Fruit fly (Drosophila melanogaster) whole organism, prepupa: Measurements from ENCODE around the gene CG15563.

Experiments used
- CG10631 ChIP-seq: fragments of 200-800 bp; sonication (Bioruptor generic); optimal IDR thresholded peaks from 2 replicates; lab custom pipeline; 2016; ENCODE audit warnings: missing biosample characterization, missing genetic modification characterization
- CG10669 ChIP-seq: fragments of 200-800 bp; sonication (Bioruptor generic); optimal IDR thresholded peaks from 3 replicates; lab custom pipeline; 2018; ENCODE audit warnings: missing biosample characterization, mild to moderate bottlenecking, missing genetic modification characterization, moderate library complexity
- CG11294 ChIP-seq: fragments of 200-800 bp; sonication (Bioruptor generic); IDR thresholded peaks from 2 replicates; pipeline ENCODE4 v1.3.6; 2022; ENCODE audit warnings: missing biosample characterization, missing genetic modification characterization
- CG11762 ChIP-seq: fragments of 200-800 bp; sonication (Bioruptor generic); optimal IDR thresholded peaks from 3 replicates; lab custom pipeline; 2016; ENCODE audit warnings: missing biosample characterization, missing genetic modification characterization; ENCODE audit not compliant: insufficient read depth
- CG16779 ChIP-seq: fragments of 200-800 bp; sonication (Bioruptor generic); optimal IDR thresholded peaks from 3 replicates; lab custom pipeline; 2017; ENCODE audit warnings: missing biosample characterization, mild to moderate bottlenecking, missing genetic modification characterization
- CG3032 ChIP-seq: fragments of 200-800 bp; optimal IDR thresholded peaks from 2 replicates; lab custom pipeline; 2019; ENCODE audit warnings: missing biosample characterization, mild to moderate bottlenecking, missing genetic modification characterization, moderate library complexity
- CG31627 ChIP-seq: fragments of 200-800 bp; sonication (Bioruptor generic); optimal IDR thresholded peaks from 3 replicates; lab custom pipeline; 2016; ENCODE audit warnings: missing biosample characterization, missing genetic modification characterization
- CG3919 ChIP-seq: fragments of 200-800 bp; sonication (Bioruptor generic); optimal IDR thresholded peaks from 3 replicates; lab custom pipeline; 2016; ENCODE audit warnings: missing biosample characterization, missing genetic modification characterization
- CG4318 ChIP-seq: fragments of 200-800 bp; sonication (Bioruptor generic); optimal IDR thresholded peaks from 3 replicates; lab custom pipeline; 2017; ENCODE audit warnings: missing biosample characterization, mild to moderate bottlenecking, missing genetic modification characterization
- CG6163 ChIP-seq: fragments of 200-800 bp; sonication (Bioruptor generic); IDR thresholded peaks from 3 replicates; pipeline ENCODE4 v1.3.6; 2022; ENCODE audit warnings: missing biosample characterization, missing genetic modification characterization
- CG6276 ChIP-seq: fragments of 200-800 bp; sonication (Bioruptor generic); optimal IDR thresholded peaks from 2 replicates; lab custom pipeline; 2017; ENCODE audit warnings: missing biosample characterization, mild to moderate bottlenecking, missing genetic modification characterization
- CG6792 ChIP-seq: fragments of 200-800 bp; sonication (Bioruptor generic); optimal IDR thresholded peaks from 3 replicates; lab custom pipeline; 2016; ENCODE audit warnings: missing biosample characterization, missing genetic modification characterization
- CG6808 ChIP-seq: fragments of 200-800 bp; sonication (Bioruptor generic); optimal IDR thresholded peaks from 3 replicates; lab custom pipeline; 2017; ENCODE audit warnings: missing biosample characterization, missing genetic modification characterization, mild to moderate bottlenecking, moderate library complexity, missing genetic modification reagents
- CG6854 ChIP-seq: fragments of 200-800 bp; sonication (Bioruptor generic); optimal IDR thresholded peaks from 2 replicates; lab custom pipeline; 2017; ENCODE audit warnings: missing biosample characterization, mild to moderate bottlenecking, missing genetic modification characterization
- CG8119 ChIP-seq: fragments of 200-800 bp; sonication (Bioruptor generic); IDR thresholded peaks from 3 replicates; pipeline ENCODE4 v1.3.6; 2022; ENCODE audit warnings: missing biosample characterization, missing genetic modification characterization
- CG8319 ChIP-seq: fragments of 200-800 bp; sonication (Bioruptor generic); optimal IDR thresholded peaks from 3 replicates; lab custom pipeline; 2016; ENCODE audit warnings: missing biosample characterization, missing genetic modification characterization
- CG8632 ChIP-seq: fragments of 200-800 bp; sonication (Bioruptor generic); optimal IDR thresholded peaks from 3 replicates; lab custom pipeline; 2016; ENCODE audit warnings: missing biosample characterization, missing genetic modification characterization
- CG9139 ChIP-seq: fragments of 200-800 bp; sonication (Bioruptor generic); optimal IDR thresholded peaks from 3 replicates; lab custom pipeline; 2017; ENCODE audit warnings: missing biosample characterization, mild to moderate bottlenecking, missing genetic modification characterization
- Eip78C ChIP-seq: fragments of 200-800 bp; sonication (Bioruptor generic); peaks from one replicate; lab custom pipeline; 2016; ENCODE audit warnings: missing biosample characterization, missing genetic modification characterization
- Eip93F ChIP-seq: fragments of 200-800 bp; sonication (Bioruptor generic); optimal IDR thresholded peaks from 2 replicates; lab custom pipeline; 2016; ENCODE audit warnings: missing biosample characterization, mild to moderate bottlenecking, missing genetic modification characterization
- Ets21C ChIP-seq: fragments of 200-800 bp; sonication (Bioruptor generic); optimal IDR thresholded peaks from 3 replicates; lab custom pipeline; 2016; ENCODE audit warnings: missing biosample characterization, missing genetic modification characterization
- Ets96B ChIP-seq: fragments of 200-800 bp; optimal IDR thresholded peaks from 2 replicates; lab custom pipeline; 2019; ENCODE audit warnings: missing biosample characterization, mild to moderate bottlenecking, missing genetic modification characterization, moderate library complexity
- Hr39 ChIP-seq: fragments of 200-800 bp; sonication (Bioruptor generic); optimal IDR thresholded peaks from 2 replicates; lab custom pipeline; 2016; ENCODE audit warnings: missing biosample characterization, missing genetic modification characterization
- Hr4 ChIP-seq: fragments of 200-800 bp; sonication (Bioruptor generic); optimal IDR thresholded peaks from 3 replicates; lab custom pipeline; 2016; ENCODE audit warnings: missing biosample characterization, missing genetic modification characterization
- Lpt ChIP-seq: fragments of 200-800 bp; sonication (Bioruptor generic); optimal IDR thresholded peaks from 3 replicates; lab custom pipeline; 2016; ENCODE audit warnings: missing biosample characterization, missing genetic modification characterization
- Met ChIP-seq: fragments of 200-800 bp; sonication (Bioruptor generic); optimal IDR thresholded peaks from 3 replicates; lab custom pipeline; 2016; ENCODE audit warnings: missing biosample characterization, missing genetic modification characterization
- OdsH ChIP-seq: fragments of 200-800 bp; sonication (Bioruptor generic); optimal IDR thresholded peaks from 3 replicates; lab custom pipeline; 2016; ENCODE audit warnings: missing biosample characterization, missing genetic modification characterization
- Smox ChIP-seq: fragments of 200-800 bp; sonication (Bioruptor generic); optimal IDR thresholded peaks from 3 replicates; lab custom pipeline; 2016; ENCODE audit warnings: missing biosample characterization, missing genetic modification characterization
- Sox102F ChIP-seq: fragments of 200-800 bp; sonication (Bioruptor generic); optimal IDR thresholded peaks from 2 replicates; lab custom pipeline; 2016; ENCODE audit warnings: missing biosample characterization, mild to moderate bottlenecking, missing genetic modification characterization
- Sox14 ChIP-seq: fragments of 200-800 bp; sonication (Bioruptor generic); optimal IDR thresholded peaks from 3 replicates; lab custom pipeline; 2016; ENCODE audit warnings: missing biosample characterization, missing genetic modification characterization
- cyc ChIP-seq: fragments of 200-800 bp; sonication (Bioruptor generic); optimal IDR thresholded peaks from 3 replicates; lab custom pipeline; 2016; ENCODE audit warnings: missing biosample characterization, missing genetic modification characterization
- dac ChIP-seq: fragments of 200-800 bp; sonication (Bioruptor generic); optimal IDR thresholded peaks from 2 replicates; lab custom pipeline; 2017; ENCODE audit warnings: missing biosample characterization, mild to moderate bottlenecking, missing genetic modification characterization
- dsx ChIP-seq: fragments of 200-800 bp; optimal IDR thresholded peaks from 3 replicates; lab custom pipeline; 2019; ENCODE audit warnings: missing biosample characterization, mild to moderate bottlenecking, missing genetic modification characterization, moderate library complexity; ENCODE audit not compliant: poor library complexity, severe bottlenecking
- esn ChIP-seq: fragments of 200-800 bp; sonication (Bioruptor generic); optimal IDR thresholded peaks from 2 replicates; lab custom pipeline; 2016; ENCODE audit warnings: missing biosample characterization, mild to moderate bottlenecking, missing genetic modification characterization, moderate library complexity
- fd59A ChIP-seq: fragments of 200-800 bp; sonication (Bioruptor generic); optimal IDR thresholded peaks from 2 replicates; lab custom pipeline; 2017; ENCODE audit warnings: missing biosample characterization, mild to moderate bottlenecking, missing genetic modification characterization, missing genetic modification reagents
- fd85E ChIP-seq: fragments of 200-800 bp; sonication (Bioruptor generic); optimal IDR thresholded peaks from 3 replicates; lab custom pipeline; 2016; ENCODE audit warnings: missing biosample characterization, missing genetic modification characterization
- lz ChIP-seq: fragments of 200-800 bp; sonication (Bioruptor generic); optimal IDR thresholded peaks from 3 replicates; lab custom pipeline; 2016; ENCODE audit warnings: missing biosample characterization, missing genetic modification characterization
- net ChIP-seq: fragments of 200-800 bp; sonication (Bioruptor generic); optimal IDR thresholded peaks from 3 replicates; lab custom pipeline; 2016; ENCODE audit warnings: missing biosample characterization, missing genetic modification characterization
- pdm3 ChIP-seq: fragments of 200-800 bp; sonication (Bioruptor generic); optimal IDR thresholded peaks from 3 replicates; lab custom pipeline; 2016; ENCODE audit warnings: missing biosample characterization, missing genetic modification characterization
- svp ChIP-seq: fragments of 200-800 bp; sonication (Bioruptor generic); peaks from one replicate; lab custom pipeline; 2016; ENCODE audit warnings: missing biosample characterization, missing genetic modification characterization
- topi ChIP-seq: fragments of 200-800 bp; sonication (Bioruptor generic); optimal IDR thresholded peaks from 3 replicates; lab custom pipeline; 2016; ENCODE audit warnings: missing biosample characterization, missing genetic modification characterization
- vri ChIP-seq: fragments of 200-800 bp; sonication (Bioruptor generic); optimal IDR thresholded peaks from 3 replicates; lab custom pipeline; 2016; ENCODE audit warnings: missing biosample characterization, mild to moderate bottlenecking, missing genetic modification characterization

Gene CG15563

DNA sequence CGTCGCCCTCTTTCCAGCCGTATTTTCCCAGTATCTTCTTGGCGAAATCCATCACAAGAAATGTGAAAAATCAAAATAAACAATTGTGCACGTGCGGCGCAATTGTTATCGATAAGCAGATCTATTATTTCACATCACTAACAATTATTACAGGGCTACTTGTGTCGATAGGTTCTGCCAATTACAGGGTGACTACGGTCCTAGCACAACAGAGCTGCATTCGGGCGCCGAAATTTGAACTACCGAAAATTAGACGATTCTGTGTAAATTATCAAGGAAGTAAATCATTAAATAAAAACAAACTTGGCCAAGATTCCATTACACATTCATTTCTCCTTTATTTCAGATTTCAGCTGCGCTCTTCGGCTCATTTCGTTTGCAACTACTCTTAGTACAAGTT lies 16.3 kb downstream of the CG15563 start, which contains the start of gene CG15561:
TSS of gene CG15561 (minus strand) at position 113 of the 400 bp plus-strand sequence.
- TF ChIP-seq Met: no peak
- TF ChIP-seq lz: peak; percentile 45
- no peak for TF ChIP-seq net (GFP tag; lab: Kevin White, UChicago)
- peak; percentile 39 for TF ChIP-seq CG6854 (GFP tag; lab: Kevin White, UChicago)
- TF ChIP-seq CG9139 (GFP tag; lab: Kevin White, UChicago): no peak

dm6 chr3R:31213227-31213626 lies 18.9 kb downstream of the CG15563 start, which contains the start of the genes Zwilch and CG1542:
Zwilch (minus strand) TSS chr3R:31213376.
CG1542 (plus strand) TSS chr3R:31213458.
- TF ChIP-seq Ets21C (GFP tag; lab: Kevin White, UChicago) (no peak), lz (no peak), CG8319 (GFP tag; lab: Kevin White, UChicago) (no peak), net (GFP tag; lab: Kevin White, UChicago) (no peak), pdm3 (GFP tag; lab: Kevin White, UChicago) (no peak), CG16779 (tag; lab: Kevin White, UChicago) (no peak), Sox102F (GFP tag; lab: Kevin White, UChicago) (no peak)

DNA sequence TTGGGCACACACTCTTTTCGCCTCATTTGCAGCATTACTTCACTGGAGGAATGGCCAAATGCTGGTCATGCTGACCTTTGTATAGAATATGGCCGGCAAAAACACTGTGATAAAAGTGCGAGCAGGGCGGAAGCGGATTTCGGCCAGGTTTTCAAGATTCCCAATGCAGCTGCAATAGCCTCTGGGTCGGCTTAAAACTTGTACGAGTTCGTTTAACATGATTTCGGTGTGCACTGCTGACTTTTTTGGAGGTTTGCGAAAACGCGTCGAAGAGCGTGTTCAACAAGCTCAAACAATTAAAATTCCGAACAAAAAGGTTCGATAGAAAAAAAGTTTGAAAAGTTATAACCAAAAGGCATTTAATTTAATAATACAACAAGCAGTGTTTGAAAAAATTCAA lies 21.5 kb downstream of the CG15563 start, which contains the start of gene chp:
TSS of gene chp (minus strand) at position 101 of the 400 bp plus-strand sequence.
- TF ChIP-seq fd85E (GFP tag; lab: Kevin White, UChicago) (no peak), CG10669 (GFP tag; lab: Kevin White, UChicago) (no peak), Ets96B (tag; lab: Kevin White, UChicago) (no peak), dsx (GFP tag; lab: Kevin White, UChicago) (no peak), CG8119 (no peak), CG31627 (GFP tag; lab: Kevin White, UChicago) (no peak), vri (no peak), Eip93F (no peak), CG11762 (no peak), CG4318 (no peak), Sox14 (GFP tag; lab: Kevin White, UChicago) (no peak), fd59A (GFP tag; lab: Kevin White, UChicago) (no peak), Hr4 (GFP tag; lab: Kevin White, UChicago) (no peak), CG3032 (tag; lab: Kevin White, UChicago) (no peak), CG6808 (GFP tag; lab: Kevin White, UChicago) (no peak), CG6792 (GFP tag; lab: Kevin White, UChicago) (no peak), CG6276 (no peak), CG6163 (GFP tag; lab: Robert Waterston, UW) (no peak)

- TF ChIP-seq topi (GFP tag; lab: Kevin White, UChicago) (peak; percentile 7), CG11762 (no peak), CG10631 (no peak), OdsH (GFP tag; lab: Kevin White, UChicago) (peak; percentile 16), CG31627 (GFP tag; lab: Kevin White, UChicago) (peak; percentile 30), svp (GFP tag; lab: Kevin White, UChicago) (peak; percentile 95), Smox (GFP tag; lab: Kevin White, UChicago) (peak; percentile 29), CG6163 (GFP tag; lab: Robert Waterston, UW) (peak; percentile 31; the same call in 2 of the 3 replicates), vri (peak; percentile 46), CG11294 (GFP tag; lab: Robert Waterston, UW) (no peak), pdm3 (GFP tag; lab: Kevin White, UChicago) (peak; percentile 22), Ets96B (tag; lab: Kevin White, UChicago) (no peak), CG3919 (GFP tag; lab: Kevin White, UChicago) (no peak), lz (peak; percentile 7), Met (peak; percentile 17), Hr4 (GFP tag; lab: Kevin White, UChicago) (peak; percentile 8), esn (GFP tag; lab: Kevin White, UChicago) (peak; percentile 1), Sox14 (GFP tag; lab: Kevin White, UChicago) (peak; percentile 3), Sox102F (GFP tag; lab: Kevin White, UChicago) (peak; percentile 20), CG8632 (GFP tag; lab: Kevin White, UChicago) (peak; percentile 6), cyc (peak; percentile 4), Eip93F (no peak), Eip78C (GFP tag; lab: Kevin White, UChicago) (peak; percentile 76), net (GFP tag; lab: Kevin White, UChicago) (peak; percentile 2), dac (no peak), Lpt (no peak), Hr39 (GFP tag; lab: Kevin White, UChicago) (peak; percentile 47)
These were observed 34.8 kb downstream of the CG15563 start for dm6 chr3R:31197142-31197994.
